Fruit fly (Drosophila melanogaster): ENCODE data around the gene Pop1.

Pop1 gene

dm6 chrX:5664222-5664621 lies 41.8 kb downstream of the Pop1 start (continued):
- no peak for TF ChIP-seq chinmo (GFP tag; IDR thresholded peaks at IDR 0.05; ENCODE audit: partially characterized antibody)
- peak; percentile 46 for TF ChIP-seq MTF-1 (GFP tag; optimal IDR thresholded peaks at IDR 0.05; ENCODE audit: borderline replicate concordance)
- TF ChIP-seq az2 (GFP tag; optimal IDR thresholded peaks at IDR 0.05), result no peak
- TF ChIP-seq CG14014 (GFP tag; IDR thresholded peaks at IDR 0.05), result peak; percentile 10; the same call in 1 of the 2 replicates
- TF ChIP-seq insv (GFP tag; optimal IDR thresholded peaks at IDR 0.05), result peak in 1 of 2 experiments; percentile 15
- peak; percentile 29 for TF ChIP-seq YL-1 (GFP tag; optimal IDR thresholded peaks at IDR 0.05)
- TF ChIP-seq E2f2 (GFP tag; IDR thresholded peaks at IDR 0.05), result 0 out of 2 replicates have a peak, but pooled peaks have one; percentile 13
- TF ChIP-seq Meics (GFP tag; optimal IDR thresholded peaks at IDR 0.05), result peak; percentile 44
- peak; percentile 56 for TF ChIP-seq Med (GFP tag)
- peak; percentile 68 for TF ChIP-seq caup (GFP tag; optimal IDR thresholded peaks at IDR 0.05; ENCODE audit: severe bottlenecking)
- peak; percentile 71 for TF ChIP-seq odd (GFP tag; optimal IDR thresholded peaks at IDR 0.05)
- peak; percentile 72 for TF ChIP-seq mirr (GFP tag; optimal IDR thresholded peaks at IDR 0.05)
- TF ChIP-seq CG18599 (GFP tag; optimal IDR thresholded peaks at IDR 0.05), result peak; percentile 76
- no peak for TF ChIP-seq CG17568 (GFP tag; optimal IDR thresholded peaks at IDR 0.05)
- TF ChIP-seq h (optimal IDR thresholded peaks at IDR 0.05), result no peak
- no peak for TF ChIP-seq CG1603 (tag; optimal IDR thresholded peaks at IDR 0.05)
- no peak for TF ChIP-seq CG15011 (GFP tag; optimal IDR thresholded peaks at IDR 0.05)
- TF ChIP-seq CG4328 (GFP tag; optimal IDR thresholded peaks at IDR 0.05), result peak; percentile 62
- TF ChIP-seq CG10431 (GFP tag; optimal IDR thresholded peaks at IDR 0.05), result no peak
- 0 out of 2 replicates have a peak, but pooled peaks have one; percentile 10 for TF ChIP-seq CG16779 (GFP tag; IDR thresholded peaks at IDR 0.05)
- TF ChIP-seq nerfin-1 (tag; optimal IDR thresholded peaks at IDR 0.05), result peak; percentile 93
- no peak for TF ChIP-seq Optix (GFP tag; IDR thresholded peaks at IDR 0.05)
- no peak for TF ChIP-seq CG14667 (GFP tag; IDR thresholded peaks at IDR 0.05)
- 0 out of 3 replicates have a peak, but pooled peaks have one; percentile 13 for TF ChIP-seq so (GFP tag; IDR thresholded peaks at IDR 0.05)
- peak; percentile 72 for TF ChIP-seq CG6765 (GFP tag; optimal IDR thresholded peaks at IDR 0.05)
- TF ChIP-seq dati (GFP tag; IDR thresholded peaks at IDR 0.05), result no peak
- TF ChIP-seq CG11456 (GFP tag; IDR thresholded peaks at IDR 0.05), result 0 out of 3 replicates have a peak, but pooled peaks have one; percentile 8
- TF ChIP-seq CG7987 (GFP tag; optimal IDR thresholded peaks at IDR 0.05), result peak; percentile 48
- peak; percentile 32 for TF ChIP-seq CG15269 (tag; optimal IDR thresholded peaks at IDR 0.05)
- peak; percentile 69 for TF ChIP-seq CG6813 (GFP tag; optimal IDR thresholded peaks at IDR 0.05)
- TF ChIP-seq B-H2 (GFP tag; optimal IDR thresholded peaks at IDR 0.05), result peak; percentile 28
- TF ChIP-seq CTCF (GFP tag; optimal IDR thresholded peaks at IDR 0.05), result no peak
- TF ChIP-seq CG9609 (GFP tag; optimal IDR thresholded peaks at IDR 0.05), result no peak
- peak; percentile 9 for TF ChIP-seq CG17359 (tag; optimal IDR thresholded peaks at IDR 0.05)
- no peak for TF ChIP-seq sima (GFP tag; optimal IDR thresholded peaks at IDR 0.05)
- peak; percentile 77 for TF ChIP-seq CG12071 (GFP tag; optimal IDR thresholded peaks at IDR 0.05)
- TF ChIP-seq lbe (GFP tag; optimal IDR thresholded peaks at IDR 0.05), result no peak
- TF ChIP-seq abd-A (tag; optimal IDR thresholded peaks at IDR 0.05), result peak; percentile 67
- peak; percentile 51 for TF ChIP-seq CG6254 (GFP tag; optimal IDR thresholded peaks at IDR 0.05)
- peak; percentile 22 for TF ChIP-seq CG1233 (GFP tag; optimal IDR thresholded peaks at IDR 0.05)
- 0 out of 3 replicates have a peak, but pooled peaks have one; percentile 11 for TF ChIP-seq CG34422 (GFP tag; IDR thresholded peaks at IDR 0.05)
- peak; percentile 1 for TF ChIP-seq fd64A (GFP tag; optimal IDR thresholded peaks at IDR 0.05)
- TF ChIP-seq stc (GFP tag; IDR thresholded peaks at IDR 0.05), result peak; percentile 15; the same call in 1 of the 2 replicates
- TF ChIP-seq NfI (GFP tag; optimal IDR thresholded peaks at IDR 0.05), result peak; percentile 23
- no peak for TF ChIP-seq Atf-2 (GFP tag; optimal IDR thresholded peaks at IDR 0.05)
- no peak for TF ChIP-seq Dp (GFP tag; optimal IDR thresholded peaks at IDR 0.05)
- no peak for TF ChIP-seq CG7928 (GFP tag; optimal IDR thresholded peaks at IDR 0.05)
- peak; percentile 14 for TF ChIP-seq dmrt99B (tag; optimal IDR thresholded peaks at IDR 0.05)
- TF ChIP-seq CG12104 (GFP tag; optimal IDR thresholded peaks at IDR 0.05), result no peak
- peak; percentile 22; the same call in 1 of the 2 replicates for TF ChIP-seq CG31441 (GFP tag; IDR thresholded peaks at IDR 0.05)
